Worm (Caenorhabditis elegans) whole organism, L4 larva: Measurements from ENCODE around the gene F13D11.3.
A peak's percentile ranks its signal among the peaks of the same experiment; 100 is the strongest.

Experiments used
- F44E2.7 ChIP-seq: fragments of 200-800 bp; sonication (Bioruptor generic); IDR thresholded peaks from 2 replicates; pipeline ENCODE4 v2.1.2; 2022; ENCODE audit warnings: missing genetic modification characterization, missing compliant biosample characterization
- F49E8.2 ChIP-seq: sonication (generic microtip); optimal IDR thresholded peaks from 2 replicates; lab custom pipeline; 2016; ENCODE audit warnings: missing compliant biosample characterization, mild to moderate bottlenecking, missing genetic modification characterization, borderline replicate concordance
- T20F7.1 ChIP-seq: fragments of 200-800 bp; sonication (Bioruptor generic); optimal IDR thresholded peaks from 2 replicates; lab custom pipeline; 2018; ENCODE audit warnings: mild to moderate bottlenecking, missing genetic modification characterization, missing compliant biosample characterization
- T26A8.4 ChIP-seq: fragments of 200-800 bp; sonication (Bioruptor generic); IDR thresholded peaks from 2 replicates; pipeline ENCODE4 v1.3.6; 2022; ENCODE audit warnings: missing genetic modification characterization, missing compliant biosample characterization
- Y105C5A.15 ChIP-seq: fragments of 200-800 bp; sonication (Bioruptor generic); IDR thresholded peaks from 2 replicates; pipeline ENCODE4 v1.3.6; 2022; ENCODE audit warnings: missing genetic modification characterization, missing compliant biosample characterization
- ZK337.2 ChIP-seq: fragments of 200-800 bp; sonication (Bioruptor generic); IDR thresholded peaks from 2 replicates; pipeline ENCODE4 v1.3.6; 2022; ENCODE audit warnings: missing genetic modification reagents, missing genetic modification characterization, missing compliant biosample characterization
- ZK546.5 ChIP-seq, 2 experiments: sonication (generic microtip); optimal IDR thresholded peaks; 2 replicates each; lab custom pipeline; 2017; ENCODE audit warnings: missing biosample characterization in 2 of 2, missing genetic modification characterization in 2 of 2
- aha-1 ChIP-seq: fragments of 150-350 bp; peaks from one replicate; lab custom pipeline; 2014; ENCODE audit warnings: missing biosample characterization, missing genetic modification characterization
- attf-4 ChIP-seq: sonication (generic microtip); optimal IDR thresholded peaks from 3 replicates; lab custom pipeline; 2017; ENCODE audit warnings: missing biosample characterization, missing genetic modification characterization
- ceh-20 ChIP-seq: fragments of 200-800 bp; sonication (Bioruptor generic); IDR thresholded peaks from 2 replicates; pipeline ENCODE4 v1.3.6; 2022; ENCODE audit warnings: missing genetic modification reagents, missing genetic modification characterization, missing compliant biosample characterization
- ceh-32 ChIP-seq: sonication (generic microtip); optimal IDR thresholded peaks from 2 replicates; lab custom pipeline; 2016; ENCODE audit warnings: mild to moderate bottlenecking, missing genetic modification characterization, missing compliant biosample characterization; ENCODE audit not compliant: poor library complexity
- ceh-44 ChIP-seq: fragments of 200-800 bp; sonication (Bioruptor generic); IDR thresholded peaks from 2 replicates; pipeline ENCODE4 v1.3.6; 2022; ENCODE audit warnings: missing genetic modification reagents, missing genetic modification characterization, missing compliant biosample characterization
- ceh-82 ChIP-seq: sonication (generic microtip); optimal IDR thresholded peaks from 2 replicates; lab custom pipeline; 2017; ENCODE audit warnings: missing biosample characterization, missing genetic modification characterization
- ctbp-1 ChIP-seq: fragments of 200-800 bp; sonication (Bioruptor generic); IDR thresholded peaks from 2 replicates; pipeline ENCODE4 v1.3.6; 2022; ENCODE audit warnings: missing genetic modification reagents, missing genetic modification characterization, missing compliant biosample characterization
- daf-16 ChIP-seq, 3 experiments: sonication (generic microtip); optimal IDR thresholded peaks; 2 replicates each; lab custom pipeline; 2016 to 2017; ENCODE audit warnings: missing genetic modification characterization in 3 of 3, missing genetic modification reagents in 3 of 3, mild to moderate bottlenecking in 2 of 3, missing compliant biosample characterization in 2 of 3, missing biosample characterization in 1 of 3, moderate library complexity in 1 of 3
- daf-8 ChIP-seq: fragments of 200-800 bp; sonication (Bioruptor generic); IDR thresholded peaks from 2 replicates; pipeline ENCODE4 v1.3.6; 2022; ENCODE audit warnings: missing genetic modification characterization, missing compliant biosample characterization
- duxl-1 ChIP-seq: sonication (generic microtip); optimal IDR thresholded peaks from 2 replicates; lab custom pipeline; 2016; ENCODE audit warnings: mild to moderate bottlenecking, missing genetic modification characterization, moderate library complexity, missing compliant biosample characterization; ENCODE audit not compliant: poor library complexity
- egl-43 ChIP-seq: fragments of 200-800 bp; sonication (Bioruptor generic); IDR thresholded peaks from 2 replicates; pipeline ENCODE4 v1.3.6; 2022; ENCODE audit warnings: missing genetic modification reagents, missing genetic modification characterization, missing compliant biosample characterization
- fkh-10 ChIP-seq: fragments of 150-350 bp; optimal IDR thresholded peaks from 2 replicates; lab custom pipeline; 2014; ENCODE audit warnings: missing biosample characterization, missing genetic modification reagents, missing genetic modification characterization
- fos-1 ChIP-seq: fragments of 150-350 bp; optimal IDR thresholded peaks from 2 replicates; lab custom pipeline; 2014; ENCODE audit warnings: missing biosample characterization, missing genetic modification characterization
- hlh-30 ChIP-seq: sonication (generic microtip); optimal IDR thresholded peaks from 2 replicates; lab custom pipeline; 2017; ENCODE audit warnings: antibody characterized with exemption, mild to moderate bottlenecking, missing genetic modification characterization, missing compliant biosample characterization; ENCODE audit not compliant: insufficient read depth
- jun-1 ChIP-seq: fragments of 150-350 bp; optimal IDR thresholded peaks from 2 replicates; lab custom pipeline; 2014; ENCODE audit warnings: missing biosample characterization, missing genetic modification reagents, missing genetic modification characterization
- lim-7 ChIP-seq: fragments of 200-800 bp; sonication (Bioruptor generic); IDR thresholded peaks from 2 replicates; pipeline ENCODE4 v1.3.6; 2022; ENCODE audit warnings: missing genetic modification characterization, missing compliant biosample characterization
- lin-1 ChIP-seq: fragments of 200-800 bp; sonication (Bioruptor generic); IDR thresholded peaks from 2 replicates; pipeline ENCODE4 v1.3.6; 2022; ENCODE audit warnings: missing genetic modification reagents, missing genetic modification characterization, missing compliant biosample characterization
- lin-38 ChIP-seq: fragments of 200-800 bp; sonication (Bioruptor generic); IDR thresholded peaks from 2 replicates; pipeline ENCODE4 v1.3.6; 2022; ENCODE audit warnings: missing genetic modification reagents, missing genetic modification characterization, missing compliant biosample characterization
- lin-39 ChIP-seq: fragments of 150-350 bp; optimal IDR thresholded peaks from 2 replicates; lab custom pipeline; 2014; ENCODE audit warnings: missing biosample characterization, missing genetic modification reagents, missing genetic modification characterization
- madf-5 ChIP-seq, 2 experiments: fragments of 200-800 bp; sonication (Bioruptor generic); IDR thresholded peaks; 2 replicates each; pipeline ENCODE4 v1.3.6; 2022; ENCODE audit warnings: missing compliant biosample characterization in 2 of 2, missing genetic modification characterization in 2 of 2
- mdt-29 ChIP-seq: fragments of 200-800 bp; sonication (Bioruptor generic); IDR thresholded peaks from 2 replicates; pipeline ENCODE4 v1.3.6; 2022; ENCODE audit warnings: missing genetic modification reagents, missing genetic modification characterization, missing compliant biosample characterization
- mes-2 ChIP-seq: sonication (generic microtip); optimal IDR thresholded peaks from 2 replicates; lab custom pipeline; 2016; ENCODE audit warnings: missing genotype, mild to moderate bottlenecking, missing genetic modification characterization, missing compliant biosample characterization; ENCODE audit not compliant: poor library complexity, severe bottlenecking
- mxl-3 ChIP-seq: fragments of 200-800 bp; sonication (Bioruptor generic); optimal IDR thresholded peaks from 2 replicates; lab custom pipeline; 2018; ENCODE audit warnings: mild to moderate bottlenecking, missing genetic modification characterization, missing compliant biosample characterization
- nhr-11 ChIP-seq: fragments of 150-350 bp; optimal IDR thresholded peaks from 2 replicates; lab custom pipeline; 2014; ENCODE audit warnings: missing biosample characterization, missing genetic modification characterization
- nhr-28 ChIP-seq: fragments of 150-350 bp; optimal IDR thresholded peaks from 2 replicates; lab custom pipeline; 2014; ENCODE audit warnings: missing biosample characterization, missing genetic modification characterization
- nhr-48 ChIP-seq: sonication (generic microtip); optimal IDR thresholded peaks from 2 replicates; lab custom pipeline; 2016; ENCODE audit warnings: mild to moderate bottlenecking, missing genetic modification characterization, missing compliant biosample characterization
- nhr-6 ChIP-seq: fragments of 150-350 bp; optimal IDR thresholded peaks from 2 replicates; lab custom pipeline; 2014; ENCODE audit warnings: missing biosample characterization, missing genetic modification characterization
- pha-4 ChIP-seq, 2 experiments: fragments of 150-350 bp in 1 of 2; fragments of 200-800 bp in 1 of 2; sonication (Bioruptor generic) in 1 of 2; IDR thresholded peaks in 1 of 2; optimal IDR thresholded peaks in 1 of 2; 2 replicates each; pipeline versions ENCODE4 v1.3.6 to Lab custom; 2014 to 2022; ENCODE audit warnings: missing genetic modification characterization in 2 of 2, missing genetic modification reagents in 2 of 2, missing biosample characterization in 1 of 2, missing compliant biosample characterization in 1 of 2
- pqm-1 ChIP-seq: sonication (generic microtip); optimal IDR thresholded peaks from 2 replicates; lab custom pipeline; 2017; ENCODE audit warnings: missing biosample characterization, missing genetic modification characterization
- rbr-2 ChIP-seq: sonication (generic microtip); optimal IDR thresholded peaks from 2 replicates; lab custom pipeline; 2016; ENCODE audit warnings: missing genotype, missing genetic modification characterization, missing compliant biosample characterization
- set-16 ChIP-seq: fragments of 200-800 bp; sonication (Bioruptor generic); IDR thresholded peaks from 2 replicates; pipeline ENCODE4 v1.3.6; 2022; ENCODE audit warnings: missing genetic modification reagents, missing genetic modification characterization, missing compliant biosample characterization
- snpc-4 ChIP-seq: fragments of 150-350 bp; optimal IDR thresholded peaks from 2 replicates; lab custom pipeline; 2014; ENCODE audit warnings: missing biosample characterization, missing genetic modification characterization
- spr-1 ChIP-seq: sonication (generic microtip); optimal IDR thresholded peaks from 2 replicates; lab custom pipeline; 2016; ENCODE audit warnings: mild to moderate bottlenecking, missing genetic modification characterization, missing compliant biosample characterization
- spr-3 ChIP-seq: fragments of 200-800 bp; sonication (Bioruptor generic); optimal IDR thresholded peaks from 2 replicates; lab custom pipeline; 2018; ENCODE audit warnings: mild to moderate bottlenecking, missing genetic modification characterization, missing compliant biosample characterization
- tra-1 ChIP-seq: fragments of 200-800 bp; sonication (Bioruptor generic); IDR thresholded peaks from 2 replicates; pipeline ENCODE4 v1.3.6; 2022; ENCODE audit warnings: missing genetic modification reagents, missing genetic modification characterization, missing compliant biosample characterization
- unc-39 ChIP-seq: sonication (generic microtip); optimal IDR thresholded peaks from 2 replicates; lab custom pipeline; 2017; ENCODE audit warnings: missing biosample characterization, missing genetic modification characterization
- zag-1 ChIP-seq: fragments of 150-350 bp; optimal IDR thresholded peaks from 2 replicates; lab custom pipeline; 2014; ENCODE audit warnings: missing biosample characterization, missing genetic modification characterization
- zfp-3 ChIP-seq: fragments of 200-800 bp; sonication (Bioruptor generic); conservative IDR thresholded peaks from 2 replicates; pipeline ENCODE4 v1.3.6; 2022; ENCODE audit warnings: missing genetic modification reagents, missing genetic modification characterization, missing compliant biosample characterization
- zip-2 ChIP-seq: fragments of 150-350 bp; optimal IDR thresholded peaks from 2 replicates; lab custom pipeline; 2014; ENCODE audit warnings: missing biosample characterization, missing genetic modification characterization
- ztf-7 ChIP-seq: fragments of 150-350 bp; optimal IDR thresholded peaks from 2 replicates; lab custom pipeline; 2014; ENCODE audit warnings: missing biosample characterization, missing genetic modification characterization

F13D11.3 gene

ce11 chrX:5802582-5802981 lies 3.1 kb downstream of the F13D11.3 start:
- no peak for TF ChIP-seq mes-2 (tag; lab: Kevin White, UChicago)
- no peak for TF ChIP-seq aha-1 (tag; lab: Kevin White, UChicago)
- TF ChIP-seq ceh-82 (tag; lab: Kevin White, UChicago): no peak
- no peak for TF ChIP-seq Y105C5A.15 (GFP tag; lab: Robert Waterston, UW)
- no peak for TF ChIP-seq jun-1 (tag; lab: Kevin White, UChicago)

ce11 chrX:5801156-5801592 lies 4.5 kb downstream of the F13D11.3 start:
- TF ChIP-seq daf-8 (no peak), snpc-4 (tag; lab: Kevin White, UChicago) (peak; percentile 24), nhr-11 (peak; percentile 82), pqm-1 (tag; lab: Kevin White, UChicago) (peak; percentile 7), T26A8.4 (peak; percentile 93), Y105C5A.15 (GFP tag; lab: Robert Waterston, UW) (no peak; the same call in 1 of the 2 replicates), lin-1 (GFP tag; lab: Robert Waterston, UW) (peak; percentile 68), mes-2 (tag; lab: Kevin White, UChicago) (peak; percentile 87), tra-1 (peak; percentile 88), fos-1 (tag; lab: Kevin White, UChicago) (no peak), mdt-29 (GFP tag; lab: Robert Waterston, UW) (peak; percentile 85), zfp-3 (GFP tag; lab: Robert Waterston, UW) (peak; percentile 88), F49E8.2 (peak; percentile 82), ceh-82 (tag; lab: Kevin White, UChicago) (no peak), spr-1 (tag; lab: Kevin White, UChicago) (peak; percentile 86), nhr-28 (peak; percentile 59), ZK337.2 (GFP tag; lab: Robert Waterston, UW) (0 out of 2 replicates have a peak, but pooled peaks have one; percentile 25), lin-38 (GFP tag; lab: Robert Waterston, UW) (peak; percentile 84), set-16 (GFP tag; lab: Robert Waterston, UW) (peak; percentile 37; the same call in 1 of the 2 replicates), unc-39 (tag; lab: Kevin White, UChicago) (no peak), lim-7 (peak; percentile 88), duxl-1 (tag; lab: Kevin White, UChicago) (peak; percentile 90), zip-2 (peak; percentile 82), spr-3 (peak; percentile 90), daf-16 (GFP tag; optimal IDR thresholded peaks at IDR 0.05; lab: Kevin White, UChicago) (peak; percentile 86 to 90), daf-16 (tag; optimal IDR thresholded peaks at IDR 0.05; lab: Kevin White, UChicago) (peak; percentile 75), ctbp-1 (GFP tag; lab: Robert Waterston, UW) (peak; percentile 98), F44E2.7 (GFP tag; lab: Robert Waterston, UW) (0 out of 2 replicates have a peak, but pooled peaks have one; percentile 59), ZK546.5 (tag; optimal IDR thresholded peaks at IDR 0.05; lab: Kevin White, UChicago) (no peak), pha-4 (GFP tag; IDR thresholded peaks at IDR 0.05; lab: Robert Waterston, UW) (peak; percentile 94), pha-4 (tag; optimal IDR thresholded peaks at IDR 0.05; lab: Kevin White, UChicago) (no peak), lin-39 (tag; lab: Kevin White, UChicago) (no peak), ceh-44 (GFP tag; lab: Robert Waterston, UW) (peak; percentile 58; the same call in 1 of the 2 replicates), fkh-10 (GFP tag; lab: Kevin White, UChicago) (peak; percentile 57), nhr-48 (peak; percentile 85), mxl-3 (GFP tag; lab: Kevin White, UChicago) (peak; percentile 78), attf-4 (peak; percentile 37), ceh-20 (peak; percentile 86), zag-1 (peak; percentile 38), ceh-32 (tag; lab: Kevin White, UChicago) (peak; percentile 67), nhr-6 (tag; lab: Kevin White, UChicago) (peak; percentile 76), egl-43 (GFP tag; lab: Robert Waterston, UW) (peak; percentile 98), rbr-2 (tag; lab: Kevin White, UChicago) (peak; percentile 92), T20F7.1 (peak; percentile 68), hlh-30 (peak; percentile 81), ztf-7 (tag; lab: Kevin White, UChicago) (peak; percentile 89), madf-5 (GFP tag; IDR thresholded peaks at IDR 0.05; lab: Robert Waterston, UW) (peak; percentile 57 to 84; a peak in 3 of 4 replicates)
